Fruit fly (Drosophila melanogaster) whole organism, embryonic: Measurements from ENCODE around the gene Bace.

ENCODE experiments used
- Ada2b ChIP-seq: fragments of 200-800 bp; sonication (Bioruptor generic); IDR thresholded peaks from 2 replicates; pipeline ENCODE4 v1.3.6; 2022; ENCODE audit warnings: missing biosample characterization, missing genetic modification characterization
- Adf1 ChIP-seq: fragments of 200-800 bp; sonication (Bioruptor generic); IDR thresholded peaks from 2 replicates; pipeline ENCODE4 v1.3.6; 2022; ENCODE audit warnings: missing biosample characterization, missing genetic modification characterization
- CG1647 ChIP-seq: fragments of 200-800 bp; sonication (Bioruptor generic); optimal IDR thresholded peaks from 3 replicates; lab custom pipeline; 2016; ENCODE audit warnings: missing biosample characterization, missing genetic modification characterization
- CG16813 ChIP-seq: fragments of 200-800 bp; sonication (Bioruptor generic); IDR thresholded peaks from 3 replicates; pipeline ENCODE4 v1.3.6; 2022; ENCODE audit warnings: missing biosample characterization, missing genetic modification characterization; ENCODE audit not compliant: partially characterized antibody
- CG16863 ChIP-seq: fragments of 200-800 bp; sonication (Bioruptor generic); optimal IDR thresholded peaks from 3 replicates; lab custom pipeline; 2016; ENCODE audit warnings: missing biosample characterization, missing genetic modification characterization
- CG17612 ChIP-seq: fragments of 200-800 bp; sonication (Bioruptor generic); IDR thresholded peaks from 2 replicates; pipeline ENCODE4 v1.3.6; 2022; ENCODE audit warnings: missing biosample characterization, missing genetic modification characterization
- CG1792 ChIP-seq: fragments of 200-800 bp; sonication (Bioruptor generic); optimal IDR thresholded peaks from 2 replicates; lab custom pipeline; 2016; ENCODE audit warnings: missing biosample characterization, missing genetic modification characterization
- CG1832 ChIP-seq: fragments of 200-800 bp; sonication (Bioruptor generic); optimal IDR thresholded peaks from 2 replicates; lab custom pipeline; 2017; ENCODE audit warnings: missing biosample characterization, mild to moderate bottlenecking, missing genetic modification characterization, inconsistent platforms
- CG2116 ChIP-seq: fragments of 200-800 bp; sonication (Bioruptor generic); optimal IDR thresholded peaks from 3 replicates; lab custom pipeline; 2018; ENCODE audit warnings: missing biosample characterization, mild to moderate bottlenecking, missing genetic modification characterization
- CG2120 ChIP-seq: fragments of 200-800 bp; sonication (Bioruptor generic); optimal IDR thresholded peaks from 3 replicates; lab custom pipeline; 2016; ENCODE audit warnings: missing biosample characterization, missing genetic modification characterization
- CG3065 ChIP-seq: fragments of 200-800 bp; sonication (Bioruptor generic); optimal IDR thresholded peaks from 2 replicates; lab custom pipeline; 2016; ENCODE audit warnings: missing biosample characterization, missing genetic modification characterization
- CG31365 ChIP-seq: fragments of 200-800 bp; sonication (Bioruptor generic); optimal IDR thresholded peaks from 2 replicates; lab custom pipeline; 2018; ENCODE audit warnings: missing biosample characterization, mild to moderate bottlenecking, missing genetic modification characterization
- CG3163 ChIP-seq: fragments of 200-800 bp; sonication (Bioruptor generic); optimal IDR thresholded peaks from 3 replicates; lab custom pipeline; 2016; ENCODE audit warnings: missing biosample characterization, missing genetic modification characterization
- CG3407 ChIP-seq: fragments of 200-800 bp; sonication (Bioruptor generic); optimal IDR thresholded peaks from 2 replicates; lab custom pipeline; 2018; ENCODE audit warnings: missing biosample characterization, mild to moderate bottlenecking, missing genetic modification characterization
- CG3847 ChIP-seq: fragments of 200-800 bp; sonication (Bioruptor generic); IDR thresholded peaks from 2 replicates; pipeline ENCODE4 v1.3.6; 2022; ENCODE audit warnings: missing biosample characterization, missing genetic modification characterization
- CG4282 ChIP-seq: fragments of 200-800 bp; sonication (Bioruptor generic); optimal IDR thresholded peaks from 2 replicates; lab custom pipeline; 2016; ENCODE audit warnings: missing biosample characterization, missing genetic modification characterization
- CG4424 ChIP-seq: fragments of 200-800 bp; sonication (Bioruptor generic); optimal IDR thresholded peaks from 3 replicates; lab custom pipeline; 2016; ENCODE audit warnings: missing biosample characterization, missing genetic modification characterization
- CG6654 ChIP-seq: fragments of 200-800 bp; sonication (Bioruptor generic); optimal IDR thresholded peaks from 2 replicates; lab custom pipeline; 2017; ENCODE audit warnings: missing biosample characterization, mild to moderate bottlenecking, missing genetic modification characterization
- CG6791 ChIP-seq: fragments of 200-800 bp; sonication (Bioruptor generic); IDR thresholded peaks from 3 replicates; pipeline ENCODE4 v1.3.6; 2022; ENCODE audit warnings: missing biosample characterization, missing genetic modification characterization; ENCODE audit not compliant: partially characterized antibody
- Dip2 ChIP-seq: fragments of 200-800 bp; sonication (Bioruptor generic); IDR thresholded peaks from 2 replicates; pipeline ENCODE4 v1.3.6; 2022; ENCODE audit warnings: missing biosample characterization, missing genetic modification characterization
- Fer2 ChIP-seq: fragments of 200-800 bp; sonication (Bioruptor generic); optimal IDR thresholded peaks from 2 replicates; lab custom pipeline; 2018; ENCODE audit warnings: missing biosample characterization, mild to moderate bottlenecking, missing genetic modification characterization, moderate library complexity
- GATAe ChIP-seq: fragments of 200-800 bp; sonication (Bioruptor generic); conservative IDR thresholded peaks from 2 replicates; pipeline ENCODE4 v1.3.6; 2022; ENCODE audit warnings: missing biosample characterization, missing genetic modification characterization
- Gsc ChIP-seq: fragments of 200-800 bp; sonication (Bioruptor generic); IDR thresholded peaks from 2 replicates; pipeline ENCODE4 v1.3.6; 2022; ENCODE audit warnings: missing biosample characterization, missing genetic modification characterization
- H2.0 ChIP-seq: fragments of 200-800 bp; sonication (Bioruptor generic); IDR thresholded peaks from 2 replicates; pipeline ENCODE4 v1.3.6; 2022; ENCODE audit warnings: missing biosample characterization, missing genetic modification characterization
- HLH54F ChIP-seq: fragments of 200-800 bp; sonication (Bioruptor generic); optimal IDR thresholded peaks from 3 replicates; lab custom pipeline; 2016; ENCODE audit warnings: missing biosample characterization, missing genetic modification characterization
- HmgD ChIP-seq: fragments of 200-800 bp; sonication (Bioruptor generic); optimal IDR thresholded peaks from 3 replicates; lab custom pipeline; 2016; ENCODE audit warnings: missing biosample characterization, missing genetic modification characterization
- Hsf ChIP-seq: fragments of 200-800 bp; sonication (Bioruptor generic); optimal IDR thresholded peaks from 3 replicates; lab custom pipeline; 2016; ENCODE audit warnings: missing biosample characterization, missing genetic modification characterization
- Kr ChIP-seq: fragments of 200-800 bp; sonication (Bioruptor generic); optimal IDR thresholded peaks from 2 replicates; lab custom pipeline; 2017; ENCODE audit warnings: missing biosample characterization, mild to moderate bottlenecking, missing genetic modification characterization
- MESR4 ChIP-seq: fragments of 200-800 bp; sonication (Bioruptor generic); optimal IDR thresholded peaks from 2 replicates; lab custom pipeline; 2018; ENCODE audit warnings: missing biosample characterization, mild to moderate bottlenecking, missing genetic modification characterization, moderate library complexity
- Mes4 ChIP-seq: fragments of 200-800 bp; sonication (Bioruptor generic); optimal IDR thresholded peaks from 2 replicates; lab custom pipeline; 2016; ENCODE audit warnings: missing biosample characterization, missing genetic modification characterization
- Ssrp ChIP-seq: fragments of 200-800 bp; sonication (Bioruptor generic); optimal IDR thresholded peaks from 2 replicates; lab custom pipeline; 2018; ENCODE audit warnings: missing biosample characterization, mild to moderate bottlenecking, missing genetic modification characterization, moderate library complexity
- br ChIP-seq: fragments of >200 bp; optimal IDR thresholded peaks from 2 replicates; lab custom pipeline; 2017
- cad ChIP-seq: fragments of >200 bp; optimal IDR thresholded peaks from 2 replicates; lab custom pipeline; 2017; ENCODE audit warnings: missing biosample characterization, missing genetic modification characterization
- caup ChIP-seq: fragments of 200-800 bp; sonication (Bioruptor generic); optimal IDR thresholded peaks from 3 replicates; lab custom pipeline; 2017; ENCODE audit warnings: missing biosample characterization, mild to moderate bottlenecking, missing genetic modification characterization, moderate library complexity; ENCODE audit not compliant: severe bottlenecking
- crp ChIP-seq, 2 experiments: fragments of 200-800 bp; sonication (Bioruptor generic); optimal IDR thresholded peaks; 2 replicates in 1 of 2; 3 replicates in 1 of 2; lab custom pipeline; 2017; ENCODE audit warnings: missing biosample characterization in 2 of 2, missing genetic modification characterization in 2 of 2, mild to moderate bottlenecking in 1 of 2, moderate library complexity in 1 of 2
- cwo ChIP-seq: fragments of 200-800 bp; sonication (Bioruptor generic); optimal IDR thresholded peaks from 3 replicates; lab custom pipeline; 2017; ENCODE audit warnings: missing biosample characterization, missing genetic modification characterization, mild to moderate bottlenecking, moderate library complexity, missing genetic modification reagents
- dm ChIP-seq: fragments of 200-800 bp; sonication (Bioruptor generic); optimal IDR thresholded peaks from 3 replicates; lab custom pipeline; 2016; ENCODE audit warnings: missing biosample characterization, missing genetic modification characterization
- emc ChIP-seq: fragments of 200-800 bp; sonication (Bioruptor generic); optimal IDR thresholded peaks from 2 replicates; lab custom pipeline; 2016; ENCODE audit warnings: missing biosample characterization, missing genetic modification characterization
- en ChIP-seq: fragments of 200-800 bp; sonication (Bioruptor generic); optimal IDR thresholded peaks from 2 replicates; lab custom pipeline; 2016; ENCODE audit warnings: missing biosample characterization, missing genetic modification characterization
- esg ChIP-seq: fragments of 200-800 bp; sonication (Bioruptor generic); conservative IDR thresholded peaks from 2 replicates; pipeline ENCODE4 v1.3.6; 2022; ENCODE audit warnings: missing biosample characterization, missing genetic modification characterization
- ftz-f1 ChIP-seq: fragments of 200-800 bp; sonication (Bioruptor generic); optimal IDR thresholded peaks from 2 replicates; lab custom pipeline; 2016; ENCODE audit warnings: missing biosample characterization, missing genetic modification characterization
- gcm2 ChIP-seq: fragments of 200-800 bp; sonication (Bioruptor generic); optimal IDR thresholded peaks from 2 replicates; lab custom pipeline; 2016; ENCODE audit warnings: missing biosample characterization, missing genetic modification characterization
- jumu ChIP-seq: fragments of 200-800 bp; sonication (Bioruptor generic); optimal IDR thresholded peaks from 3 replicates; lab custom pipeline; 2016; ENCODE audit warnings: missing biosample characterization, missing genetic modification characterization
- lola ChIP-seq, 3 experiments: fragments of >200 bp in 2 of 3; fragments of 200-800 bp in 1 of 3; sonication (Bioruptor generic) in 1 of 3; optimal IDR thresholded peaks; 2 replicates each; lab custom pipeline; 2017 to 2019; ENCODE audit warnings: missing biosample characterization in 3 of 3, missing genetic modification characterization in 3 of 3, mild to moderate bottlenecking in 1 of 3, moderate library complexity in 1 of 3
- oc ChIP-seq: fragments of 200-800 bp; sonication (Bioruptor generic); optimal IDR thresholded peaks from 2 replicates; lab custom pipeline; 2018; ENCODE audit warnings: missing biosample characterization, mild to moderate bottlenecking, missing genetic modification characterization, moderate library complexity
- otp ChIP-seq: fragments of 200-800 bp; sonication (Bioruptor generic); IDR thresholded peaks from 3 replicates; pipeline ENCODE4, ENCODE4 v1.3.6; 2022; ENCODE audit warnings: missing biosample characterization, missing genetic modification characterization
- schlank ChIP-seq: fragments of 200-800 bp; sonication (Bioruptor generic); optimal IDR thresholded peaks from 2 replicates; lab custom pipeline; 2018; ENCODE audit warnings: missing biosample characterization, mild to moderate bottlenecking, missing genetic modification characterization
- shn ChIP-seq: fragments of 200-800 bp; sonication (Bioruptor generic); optimal IDR thresholded peaks from 3 replicates; lab custom pipeline; 2016; ENCODE audit warnings: missing biosample characterization, missing genetic modification characterization
- sim ChIP-seq: fragments of 200-800 bp; sonication (Bioruptor generic); IDR thresholded peaks from 2 replicates; pipeline ENCODE4 v1.3.6; 2022; ENCODE audit warnings: missing biosample characterization, missing genetic modification characterization
- ttk ChIP-seq: fragments of 200-800 bp; sonication (Bioruptor generic); IDR thresholded peaks from 2 replicates; pipeline ENCODE4 v2.1.2; 2022; ENCODE audit warnings: missing biosample characterization, missing genetic modification characterization
- wek ChIP-seq: fragments of 200-800 bp; sonication (Bioruptor generic); optimal IDR thresholded peaks from 3 replicates; lab custom pipeline; 2018; ENCODE audit warnings: missing biosample characterization, mild to moderate bottlenecking, missing genetic modification characterization, moderate library complexity

Gene Bace

dm6 chr2L:8461782-8462453 is 34.2 kb downstream of the Bace start (continued):
- TF ChIP-seq esg: no peak
- no peak for TF ChIP-seq Ada2b (GFP tag; lab: Robert Waterston, UW)
- TF ChIP-seq Kr (GFP tag; lab: Kevin White, UChicago): no peak
- TF ChIP-seq crp (GFP tag; optimal IDR thresholded peaks at IDR 0.05; lab: Kevin White, UChicago): no peak
- TF ChIP-seq cad (GFP tag; lab: Kevin White, UChicago): no peak
- peak; percentile 69 for TF ChIP-seq CG2120 (GFP tag; lab: Kevin White, UChicago)
- no peak for TF ChIP-seq CG3163 (GFP tag; lab: Kevin White, UChicago)
- TF ChIP-seq HLH54F (GFP tag; lab: Kevin White, UChicago): no peak
- TF ChIP-seq emc (GFP tag; lab: Kevin White, UChicago): no peak
- TF ChIP-seq lola (GFP tag; optimal IDR thresholded peaks at IDR 0.05; lab: Kevin White, UChicago): peak in 1 of 3 experiments; percentile 4
- peak; percentile 79 for TF ChIP-seq cwo (GFP tag; lab: Kevin White, UChicago)
- no peak for TF ChIP-seq CG31365 (tag; lab: Kevin White, UChicago)
- no peak for TF ChIP-seq CG1832
- no peak for TF ChIP-seq CG6791 (GFP tag; lab: Robert Waterston, UW)
- no peak for TF ChIP-seq CG17612 (GFP tag; lab: Robert Waterston, UW)
- no peak for TF ChIP-seq CG6654 (GFP tag; lab: Kevin White, UChicago)
- no peak for TF ChIP-seq CG1792 (GFP tag; lab: Kevin White, UChicago)
- no peak for TF ChIP-seq Mes4 (GFP tag; lab: Kevin White, UChicago)
- no peak for TF ChIP-seq schlank
- TF ChIP-seq CG4282 (GFP tag; lab: Kevin White, UChicago): no peak
- TF ChIP-seq en (GFP tag; lab: Kevin White, UChicago): no peak
- TF ChIP-seq CG1647: no peak
- TF ChIP-seq CG3847 (GFP tag; lab: Robert Waterston, UW): no peak
- TF ChIP-seq jumu: no peak
- TF ChIP-seq HmgD: no peak
- TF ChIP-seq sim (GFP tag; lab: Robert Waterston, UW): no peak
- no peak for TF ChIP-seq Ssrp
- peak; percentile 38 for TF ChIP-seq caup (GFP tag; lab: Kevin White, UChicago)
- TF ChIP-seq ttk (GFP tag; lab: Robert Waterston, UW): no peak
- no peak for TF ChIP-seq wek (GFP tag; lab: Kevin White, UChicago)
- TF ChIP-seq gcm2 (GFP tag; lab: Kevin White, UChicago): no peak
- no peak for TF ChIP-seq CG16863 (GFP tag; lab: Kevin White, UChicago)
- TF ChIP-seq CG3407 (GFP tag; lab: Kevin White, UChicago): peak; percentile 15
- no peak for TF ChIP-seq Gsc
- no peak for TF ChIP-seq H2.0
- TF ChIP-seq CG16813 (GFP tag; lab: Robert Waterston, UW): no peak
- TF ChIP-seq Hsf: peak; percentile 11
- TF ChIP-seq Adf1 (GFP tag; lab: Robert Waterston, UW): peak; percentile 38; the same call in 1 of the 2 replicates
- no peak for TF ChIP-seq CG4424 (GFP tag; lab: Kevin White, UChicago)
- no peak for TF ChIP-seq CG3065 (GFP tag; lab: Kevin White, UChicago)
- TF ChIP-seq br (lab: Kevin White, UChicago): no peak
- no peak for TF ChIP-seq MESR4 (GFP tag; lab: Kevin White, UChicago)
- TF ChIP-seq dm: peak; percentile 30
- no peak for TF ChIP-seq Fer2
- TF ChIP-seq GATAe (GFP tag; lab: Robert Waterston, UW): peak; percentile 61
- TF ChIP-seq otp: no peak
- no peak for TF ChIP-seq CG2116
- no peak for TF ChIP-seq oc (tag; lab: Kevin White, UChicago)
- no peak for TF ChIP-seq shn (GFP tag; lab: Kevin White, UChicago)
- no peak for TF ChIP-seq Dip2 (GFP tag; lab: Robert Waterston, UW)
- no peak for TF ChIP-seq ftz-f1
